Worm (Caenorhabditis elegans) whole organism, L2 larva: ENCODE measurements around the gene F17C11.12.

Source experiments
- C34F6.9 ChIP-seq: fragments of 150-350 bp; optimal IDR thresholded peaks from 2 replicates; lab custom pipeline; 2014; ENCODE audit warnings: missing biosample characterization, missing genetic modification characterization
- F13H6.1 ChIP-seq: sonication (generic microtip); optimal IDR thresholded peaks from 2 replicates; lab custom pipeline; 2016; ENCODE audit warnings: missing genetic modification characterization, missing compliant biosample characterization
- R02D3.7 ChIP-seq: fragments of 150-350 bp; optimal IDR thresholded peaks from 2 replicates; lab custom pipeline; 2014; ENCODE audit warnings: missing biosample characterization, missing genetic modification characterization
- Y55F3AM.14 ChIP-seq: fragments of 200-800 bp; sonication (Bioruptor generic); optimal IDR thresholded peaks from 2 replicates; lab custom pipeline; 2018; ENCODE audit warnings: mild to moderate bottlenecking, missing genetic modification characterization, missing compliant biosample characterization
- alr-1 ChIP-seq: fragments of 150-350 bp; optimal IDR thresholded peaks from 2 replicates; lab custom pipeline; 2014; ENCODE audit warnings: missing biosample characterization, missing genetic modification characterization
- aly-2 ChIP-seq: fragments of 150-350 bp; optimal IDR thresholded peaks from 2 replicates; lab custom pipeline; 2014; ENCODE audit warnings: missing biosample characterization, missing genetic modification characterization
- ama-1 ChIP-seq: fragments of 150-350 bp; optimal IDR thresholded peaks from 2 replicates; lab custom pipeline; 2018; ENCODE audit warnings: inconsistent platforms
- blmp-1 ChIP-seq: sonication (generic microtip); optimal IDR thresholded peaks from 2 replicates; lab custom pipeline; 2017; ENCODE audit warnings: missing genetic modification characterization, mild to moderate bottlenecking, missing compliant biosample characterization, antibody characterized with exemption, moderate library complexity; ENCODE audit not compliant: insufficient read depth
- ceh-16 ChIP-seq: fragments of 150-350 bp; optimal IDR thresholded peaks from 2 replicates; lab custom pipeline; 2014; ENCODE audit warnings: missing biosample characterization, missing genetic modification characterization
- ceh-82 ChIP-seq: fragments of 150-350 bp; optimal IDR thresholded peaks from 2 replicates; lab custom pipeline; 2014; ENCODE audit warnings: missing biosample characterization, missing genetic modification characterization
- crh-2 ChIP-seq: sonication (generic microtip); optimal IDR thresholded peaks from 2 replicates; lab custom pipeline; 2017; ENCODE audit warnings: missing biosample characterization, missing genetic modification characterization
- dmd-4 ChIP-seq: sonication (generic microtip); optimal IDR thresholded peaks from 2 replicates; lab custom pipeline; 2017; ENCODE audit warnings: missing biosample characterization, missing genetic modification characterization
- egl-27 ChIP-seq: sonication (generic microtip); optimal IDR thresholded peaks from 3 replicates; lab custom pipeline; 2017; ENCODE audit warnings: missing biosample characterization, missing genetic modification reagents, missing genetic modification characterization
- elt-1 ChIP-seq: fragments of 150-350 bp; optimal IDR thresholded peaks from 2 replicates; lab custom pipeline; 2014; ENCODE audit warnings: missing biosample characterization, missing genetic modification characterization
- elt-3 ChIP-seq: sonication (generic microtip); optimal IDR thresholded peaks from 2 replicates; lab custom pipeline; 2017; ENCODE audit warnings: missing biosample characterization, missing genetic modification characterization
- fos-1 ChIP-seq: fragments of 150-350 bp; optimal IDR thresholded peaks from 2 replicates; lab custom pipeline; 2014; ENCODE audit warnings: missing biosample characterization, missing genetic modification characterization
- gmeb-1 ChIP-seq: fragments of 150-350 bp; optimal IDR thresholded peaks from 2 replicates; lab custom pipeline; 2014; ENCODE audit warnings: missing biosample characterization, missing genetic modification characterization
- lin-11 ChIP-seq: fragments of 150-350 bp; sonication (generic microtip); optimal IDR thresholded peaks from 2 replicates; lab custom pipeline; 2014; ENCODE audit warnings: missing biosample characterization, missing genetic modification characterization, inconsistent platforms, mixed read lengths
- lin-13 ChIP-seq: fragments of 150-350 bp; optimal IDR thresholded peaks from 2 replicates; lab custom pipeline; 2014; ENCODE audit warnings: missing biosample characterization, missing genetic modification reagents, missing genetic modification characterization
- lin-39 ChIP-seq: fragments of 150-350 bp; optimal IDR thresholded peaks from 2 replicates; lab custom pipeline; 2014; ENCODE audit warnings: missing biosample characterization, missing genetic modification reagents, missing genetic modification characterization
- lsy-2 ChIP-seq, 2 experiments: fragments of 150-350 bp in 1 of 2; sonication (generic microtip) in 1 of 2; optimal IDR thresholded peaks; 2 replicates each; lab custom pipeline; 2014 to 2017; ENCODE audit warnings: missing biosample characterization in 2 of 2, missing genetic modification characterization in 2 of 2
- mbf-1 ChIP-seq: sonication (generic microtip); optimal IDR thresholded peaks from 2 replicates; lab custom pipeline; 2017; ENCODE audit warnings: missing biosample characterization, missing genetic modification characterization
- mdl-1 ChIP-seq, 2 experiments: fragments of 150-350 bp in 1 of 2; sonication (generic microtip) in 1 of 2; optimal IDR thresholded peaks; 2 replicates each; lab custom pipeline; 2017; ENCODE audit warnings: missing biosample characterization in 2 of 2, missing genetic modification characterization in 2 of 2
- nhr-10 ChIP-seq: sonication (generic microtip); optimal IDR thresholded peaks from 2 replicates; lab custom pipeline; 2017; ENCODE audit warnings: missing biosample characterization, missing genetic modification characterization
- nhr-11 ChIP-seq: fragments of 150-350 bp; optimal IDR thresholded peaks from 2 replicates; lab custom pipeline; 2014; ENCODE audit warnings: missing biosample characterization, missing genetic modification characterization
- nhr-12 ChIP-seq: fragments of 150-350 bp; optimal IDR thresholded peaks from 2 replicates; lab custom pipeline; 2014; ENCODE audit warnings: missing biosample characterization, missing genetic modification characterization
- nhr-129 ChIP-seq: fragments of 150-350 bp; optimal IDR thresholded peaks from 2 replicates; lab custom pipeline; 2014; ENCODE audit warnings: missing biosample characterization, missing genetic modification characterization
- nhr-23 ChIP-seq: fragments of 150-350 bp; optimal IDR thresholded peaks from 2 replicates; lab custom pipeline; 2014; ENCODE audit warnings: missing biosample characterization, missing genetic modification reagents, missing genetic modification characterization
- nhr-237 ChIP-seq: fragments of 150-350 bp; optimal IDR thresholded peaks from 2 replicates; lab custom pipeline; 2014; ENCODE audit warnings: missing biosample characterization, missing genetic modification characterization
- nhr-25 ChIP-seq: fragments of 150-350 bp; sonication (generic microtip); optimal IDR thresholded peaks from 3 replicates; lab custom pipeline; 2014; ENCODE audit warnings: missing biosample characterization, missing genetic modification characterization
- nhr-6 ChIP-seq: fragments of 150-350 bp; optimal IDR thresholded peaks from 2 replicates; lab custom pipeline; 2014; ENCODE audit warnings: missing biosample characterization, missing genetic modification characterization
- peb-1 ChIP-seq: fragments of 150-350 bp; optimal IDR thresholded peaks from 2 replicates; lab custom pipeline; 2014; ENCODE audit warnings: missing biosample characterization, missing genetic modification characterization
- sem-4 ChIP-seq: fragments of 150-350 bp; optimal IDR thresholded peaks from 2 replicates; lab custom pipeline; 2014; ENCODE audit warnings: missing biosample characterization, missing genetic modification reagents, missing genetic modification characterization
- skn-1 ChIP-seq: sonication (generic microtip); optimal IDR thresholded peaks from 2 replicates; lab custom pipeline; 2017; ENCODE audit warnings: missing biosample characterization, missing genetic modification characterization
- sma-3 ChIP-seq: sonication (generic microtip); optimal IDR thresholded peaks from 2 replicates; lab custom pipeline; 2016; ENCODE audit warnings: missing genetic modification reagents, missing genetic modification characterization, missing compliant biosample characterization
- sma-9 ChIP-seq, 2 experiments: fragments of 150-350 bp in 1 of 2; sonication (generic microtip) in 1 of 2; optimal IDR thresholded peaks; 2 replicates each; lab custom pipeline; 2014 to 2016; ENCODE audit warnings: missing genetic modification characterization in 2 of 2, mild to moderate bottlenecking in 1 of 2, missing biosample characterization in 1 of 2, missing compliant biosample characterization in 1 of 2, missing genetic modification reagents in 1 of 2, moderate library complexity in 1 of 2
- snpc-4 ChIP-seq: fragments of 150-350 bp; optimal IDR thresholded peaks from 2 replicates; lab custom pipeline; 2014; ENCODE audit warnings: missing biosample characterization, missing genetic modification characterization
- unc-55 ChIP-seq: fragments of 150-350 bp; sonication (generic microtip); optimal IDR thresholded peaks from 3 replicates; lab custom pipeline; 2014; ENCODE audit warnings: missing biosample characterization, missing genetic modification reagents, missing genetic modification characterization
- zag-1 ChIP-seq: fragments of 150-350 bp; optimal IDR thresholded peaks from 2 replicates; lab custom pipeline; 2014; ENCODE audit warnings: missing biosample characterization, missing genetic modification characterization
- ztf-1 ChIP-seq: fragments of 200-800 bp; sonication (Bioruptor generic); conservative IDR thresholded peaks from 2 replicates; pipeline ENCODE4 v1.3.6; 2022; ENCODE audit warnings: missing genetic modification characterization, missing compliant biosample characterization
- ztf-11 ChIP-seq: sonication (generic microtip); optimal IDR thresholded peaks from 2 replicates; lab custom pipeline; 2017; ENCODE audit warnings: missing biosample characterization, missing genetic modification characterization
- ztf-4 ChIP-seq: fragments of 150-350 bp; optimal IDR thresholded peaks from 2 replicates; lab custom pipeline; 2014; ENCODE audit warnings: missing biosample characterization, missing genetic modification characterization

F17C11.12 gene

ce11 chrV:10909071-10909470 lies 27.6 kb downstream of the F17C11.12 start, which contains the start of gene zzz-1:
TSS of gene zzz-1 (minus strand) at chrV:10909171.
- TF ChIP-seq zag-1 (tag; lab: Kevin White, UChicago), result no peak
- TF ChIP-seq sma-3, result no peak
- TF ChIP-seq Y55F3AM.14 (GFP tag; lab: Kevin White, UChicago), result no peak
- no peak for TF ChIP-seq snpc-4 (tag; lab: Kevin White, UChicago)
- no peak for TF ChIP-seq fos-1 (tag; lab: Kevin White, UChicago)
- no peak for TF ChIP-seq ama-1 (lab: Kevin White, UChicago)
- TF ChIP-seq nhr-11 (tag; lab: Kevin White, UChicago), result no peak
- TF ChIP-seq crh-2, result no peak
- TF ChIP-seq nhr-23, result no peak
- TF ChIP-seq egl-27 (tag; lab: Kevin White, UChicago), result no peak
- no peak for TF ChIP-seq nhr-25
- TF ChIP-seq sem-4 (tag; lab: Kevin White, UChicago), result no peak
- no peak for TF ChIP-seq R02D3.7 (tag; lab: Kevin White, UChicago)
- no peak for TF ChIP-seq lin-13

DNA sequence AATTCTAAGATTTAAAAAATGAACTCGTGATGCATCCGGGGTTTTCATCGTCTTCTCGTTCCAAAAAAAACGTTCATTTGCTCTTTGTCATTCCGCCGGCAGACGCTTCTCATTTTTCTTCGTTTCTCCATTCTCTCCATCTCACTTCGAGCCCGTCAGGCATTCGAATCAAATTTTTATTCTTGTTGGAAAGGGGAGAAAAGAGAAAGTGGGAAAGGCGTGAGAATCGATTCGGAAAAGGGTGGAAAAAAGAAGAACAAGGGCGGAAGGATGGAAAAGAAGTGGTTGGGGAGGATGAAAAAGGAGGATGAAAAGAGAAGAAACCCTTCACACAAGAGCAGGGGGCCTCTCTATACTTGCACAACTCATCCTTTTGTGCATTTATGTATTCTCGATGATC lies 31.9 kb downstream of the F17C11.12 start:
- TF ChIP-seq sma-9 (GFP tag; optimal IDR thresholded peaks at IDR 0.05; lab: Kevin White, UChicago), result no peak
- TF ChIP-seq sma-9 (tag; optimal IDR thresholded peaks at IDR 0.05; lab: Kevin White, UChicago), result no peak
- no peak for TF ChIP-seq nhr-129 (tag; lab: Kevin White, UChicago)
- no peak for TF ChIP-seq R02D3.7 (tag; lab: Kevin White, UChicago)
- TF ChIP-seq nhr-25, result no peak
- TF ChIP-seq nhr-10, result no peak
- TF ChIP-seq elt-1 (tag; lab: Kevin White, UChicago), result no peak
- no peak for TF ChIP-seq nhr-11 (tag; lab: Kevin White, UChicago)
- TF ChIP-seq fos-1 (tag; lab: Kevin White, UChicago), result no peak
- TF ChIP-seq sma-3, result no peak
- TF ChIP-seq nhr-23, result no peak
- peak; percentile 41 for TF ChIP-seq zag-1 (tag; lab: Kevin White, UChicago)
- TF ChIP-seq ceh-82 (tag; lab: Kevin White, UChicago), result no peak
- TF ChIP-seq nhr-6 (tag; lab: Kevin White, UChicago), result no peak
- no peak for TF ChIP-seq lin-11
- TF ChIP-seq mdl-1 (tag; optimal IDR thresholded peaks at IDR 0.05; lab: Kevin White, UChicago), result no peak
- no peak for TF ChIP-seq ztf-1 (GFP tag; lab: Robert Waterston, UW)
- no peak for TF ChIP-seq peb-1 (tag; lab: Kevin White, UChicago)
- TF ChIP-seq unc-55 (GFP tag; lab: Kevin White, UChicago), result peak; percentile 40
- TF ChIP-seq F13H6.1, result no peak
- TF ChIP-seq Y55F3AM.14 (GFP tag; lab: Kevin White, UChicago), result peak; percentile 18
- no peak for TF ChIP-seq lin-39 (tag; lab: Kevin White, UChicago)
- TF ChIP-seq egl-27 (tag; lab: Kevin White, UChicago), result no peak
- no peak for TF ChIP-seq nhr-237 (tag; lab: Kevin White, UChicago)
- no peak for TF ChIP-seq ama-1 (lab: Kevin White, UChicago)
- TF ChIP-seq C34F6.9, result peak; percentile 33
- TF ChIP-seq ztf-11 (tag; lab: Kevin White, UChicago), result no peak
- TF ChIP-seq blmp-1 (tag; lab: Kevin White, UChicago), result no peak
- TF ChIP-seq elt-3 (tag; lab: Kevin White, UChicago), result no peak
- no peak for TF ChIP-seq mbf-1
- TF ChIP-seq nhr-12 (tag; lab: Kevin White, UChicago), result no peak
- TF ChIP-seq crh-2, result peak; percentile 31
- TF ChIP-seq ceh-16, result no peak
- TF ChIP-seq ztf-4, result no peak
- TF ChIP-seq lsy-2 (tag; optimal IDR thresholded peaks at IDR 0.05; lab: Kevin White, UChicago), result peak in 1 of 2 experiments; percentile 31
- TF ChIP-seq lin-13, result no peak
- TF ChIP-seq sem-4 (tag; lab: Kevin White, UChicago), result no peak
- no peak for TF ChIP-seq skn-1 (tag; lab: Kevin White, UChicago)
- no peak for TF ChIP-seq alr-1
- TF ChIP-seq aly-2, result no peak
- TF ChIP-seq, all 48 proteins: peak for 6

DNA sequence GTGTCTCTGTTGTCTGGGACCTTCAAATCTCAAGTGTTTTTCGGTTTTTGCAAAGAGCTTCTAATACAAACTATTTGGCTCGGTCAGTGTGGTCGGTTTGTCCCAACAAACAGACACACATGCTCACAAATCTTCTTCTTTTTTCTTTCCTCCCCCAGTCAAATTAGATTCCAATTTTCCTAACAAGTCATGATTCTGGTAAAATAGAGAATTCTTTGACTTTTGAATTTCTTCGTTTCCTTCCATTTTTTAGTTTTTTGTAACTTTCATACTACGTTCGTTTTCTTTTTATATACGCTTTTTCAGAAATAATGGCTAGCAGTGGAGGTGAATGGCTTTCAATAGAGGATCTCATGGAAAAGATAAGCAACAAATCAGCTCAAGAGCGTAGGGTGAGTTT lies 33.0 kb downstream of the F17C11.12 start, which contains the start of gene F32D8.15:
F32D8.15 (plus strand) TSS at position 301 of the 400 bp plus-strand sequence.
- no peak for TF ChIP-seq gmeb-1 (tag; lab: Kevin White, UChicago)
- TF ChIP-seq dmd-4 (tag; lab: Kevin White, UChicago), result no peak
- no peak for TF ChIP-seq ztf-11 (tag; lab: Kevin White, UChicago)
- TF ChIP-seq nhr-10, result no peak
